Fruit fly (Drosophila melanogaster) whole organism, embryonic: ENCODE measurements around the gene CG44362.

ENCODE experiments used
- Antp ChIP-seq: fragments of 200-800 bp; sonication (Bioruptor generic); optimal IDR thresholded peaks from 3 replicates; lab custom pipeline; 2016; ENCODE audit warnings: missing biosample characterization, missing genetic modification characterization
- Atf6 ChIP-seq: fragments of 200-800 bp; sonication (Bioruptor generic); IDR thresholded peaks from 2 replicates; pipeline ENCODE4 v1.3.6; 2022; ENCODE audit warnings: missing biosample characterization, missing genetic modification characterization
- BEAF-32 ChIP-seq: fragments of 200-800 bp; sonication (Bioruptor generic); optimal IDR thresholded peaks from 3 replicates; lab custom pipeline; 2017; ENCODE audit warnings: missing biosample characterization, missing genetic modification characterization, mild to moderate bottlenecking, moderate library complexity, missing genetic modification reagents
- CG10209 ChIP-seq: fragments of 200-800 bp; sonication (Bioruptor generic); optimal IDR thresholded peaks from 3 replicates; lab custom pipeline; 2017; ENCODE audit warnings: missing biosample characterization, mild to moderate bottlenecking, missing genetic modification characterization, missing genetic modification reagents
- CG10959 ChIP-seq: fragments of 200-800 bp; sonication (Bioruptor generic); IDR thresholded peaks from 2 replicates; pipeline ENCODE4 v1.3.6; 2022; ENCODE audit warnings: missing biosample characterization, missing genetic modification characterization
- CG11398 ChIP-seq: fragments of 200-800 bp; sonication (Bioruptor generic); optimal IDR thresholded peaks from 2 replicates; lab custom pipeline; 2016; ENCODE audit warnings: missing biosample characterization, missing genetic modification characterization
- CG14050 ChIP-seq: fragments of 200-800 bp; sonication (Bioruptor generic); IDR thresholded peaks from 3 replicates; pipeline ENCODE4 v1.3.6; 2022; ENCODE audit warnings: missing biosample characterization, missing genetic modification characterization
- CG16779 ChIP-seq: fragments of 200-800 bp; sonication (Bioruptor generic); IDR thresholded peaks from 2 replicates; pipeline ENCODE4 v1.3.6; 2022; ENCODE audit warnings: missing biosample characterization, missing genetic modification characterization
- CG16863 ChIP-seq: fragments of 200-800 bp; sonication (Bioruptor generic); optimal IDR thresholded peaks from 3 replicates; lab custom pipeline; 2016; ENCODE audit warnings: missing biosample characterization, missing genetic modification characterization
- CG17612 ChIP-seq: fragments of 200-800 bp; sonication (Bioruptor generic); IDR thresholded peaks from 2 replicates; pipeline ENCODE4 v1.3.6; 2022; ENCODE audit warnings: missing biosample characterization, missing genetic modification characterization
- CG2202 ChIP-seq: fragments of 200-800 bp; sonication (Bioruptor generic); optimal IDR thresholded peaks from 2 replicates; lab custom pipeline; 2018; ENCODE audit warnings: missing biosample characterization, mild to moderate bottlenecking, missing genetic modification characterization
- CG3838 ChIP-seq: fragments of 200-800 bp; sonication (Bioruptor generic); optimal IDR thresholded peaks from 3 replicates; lab custom pipeline; 2016; ENCODE audit warnings: missing biosample characterization, missing genetic modification characterization
- CG5180 ChIP-seq: fragments of 200-800 bp; sonication (Bioruptor generic); optimal IDR thresholded peaks from 3 replicates; lab custom pipeline; 2017; ENCODE audit warnings: missing biosample characterization, missing genetic modification characterization, mild to moderate bottlenecking, moderate library complexity, missing genetic modification reagents
- CG6765 ChIP-seq: fragments of 200-800 bp; sonication (Bioruptor generic); optimal IDR thresholded peaks from 3 replicates; lab custom pipeline; 2017; ENCODE audit warnings: missing biosample characterization, mild to moderate bottlenecking, missing genetic modification characterization
- CG7556 ChIP-seq: fragments of 200-800 bp; sonication (Bioruptor generic); optimal IDR thresholded peaks from 2 replicates; lab custom pipeline; 2017; ENCODE audit warnings: missing biosample characterization, mild to moderate bottlenecking, missing genetic modification characterization
- CG7786 ChIP-seq: fragments of 200-800 bp; sonication (Bioruptor generic); optimal IDR thresholded peaks from 2 replicates; lab custom pipeline; 2016; ENCODE audit warnings: missing biosample characterization, missing genetic modification characterization
- CG7963 ChIP-seq: fragments of 200-800 bp; sonication (Bioruptor generic); IDR thresholded peaks from 3 replicates; pipeline ENCODE4 v1.3.6; 2022; ENCODE audit warnings: missing biosample characterization, missing genetic modification characterization; ENCODE audit not compliant: partially characterized antibody
- Chrac-16 ChIP-seq: fragments of 200-800 bp; sonication (Bioruptor generic); optimal IDR thresholded peaks from 3 replicates; lab custom pipeline; 2016; ENCODE audit warnings: missing biosample characterization, missing genetic modification characterization
- CrebB ChIP-seq: fragments of 200-800 bp; sonication (Bioruptor generic); optimal IDR thresholded peaks from 3 replicates; lab custom pipeline; 2018; ENCODE audit warnings: missing biosample characterization, mild to moderate bottlenecking, missing genetic modification characterization
- Eip74EF ChIP-seq, 2 experiments: fragments of 200-800 bp in 1 of 2; fragments of >200 bp in 1 of 2; sonication (Bioruptor generic) in 1 of 2; optimal IDR thresholded peaks; 2 replicates each; lab custom pipeline; 2017 to 2019; ENCODE audit warnings: missing biosample characterization in 2 of 2, missing genetic modification characterization in 2 of 2, mild to moderate bottlenecking in 1 of 2, moderate library complexity in 1 of 2
- Fer1 ChIP-seq: fragments of 200-800 bp; sonication (Bioruptor generic); optimal IDR thresholded peaks from 2 replicates; lab custom pipeline; 2017; ENCODE audit warnings: missing biosample characterization, mild to moderate bottlenecking, missing genetic modification characterization
- GATAe ChIP-seq: fragments of 200-800 bp; sonication (Bioruptor generic); conservative IDR thresholded peaks from 2 replicates; pipeline ENCODE4 v1.3.6; 2022; ENCODE audit warnings: missing biosample characterization, missing genetic modification characterization
- HLH3B ChIP-seq: fragments of 200-800 bp; sonication (Bioruptor generic); IDR thresholded peaks from 2 replicates; pipeline ENCODE4 v1.3.6; 2022; ENCODE audit warnings: missing biosample characterization, missing genetic modification characterization
- Hsf ChIP-seq: fragments of 200-800 bp; sonication (Bioruptor generic); optimal IDR thresholded peaks from 3 replicates; lab custom pipeline; 2016; ENCODE audit warnings: missing biosample characterization, missing genetic modification characterization
- MBD-R2 ChIP-seq: fragments of 200-800 bp; sonication (Bioruptor generic); IDR thresholded peaks from 2 replicates; pipeline ENCODE4 v1.3.6; 2022; ENCODE audit warnings: missing biosample characterization, missing genetic modification characterization
- Med ChIP-seq: fragments of 200-800 bp; sonication (Bioruptor generic); peaks from one replicate; lab custom pipeline; 2016; ENCODE audit warnings: missing biosample characterization, missing genetic modification characterization, mild to moderate bottlenecking, inconsistent platforms, moderate library complexity
- Meics ChIP-seq: fragments of 200-800 bp; sonication (Bioruptor generic); optimal IDR thresholded peaks from 2 replicates; lab custom pipeline; 2017; ENCODE audit warnings: missing biosample characterization, mild to moderate bottlenecking, missing genetic modification characterization
- Opbp ChIP-seq: fragments of 200-800 bp; sonication (Bioruptor generic); IDR thresholded peaks from 3 replicates; pipeline ENCODE4 v1.3.6; 2022; ENCODE audit warnings: missing biosample characterization, missing genetic modification characterization; ENCODE audit not compliant: partially characterized antibody
- Side ChIP-seq: fragments of 200-800 bp; sonication (Bioruptor generic); optimal IDR thresholded peaks from 2 replicates; lab custom pipeline; 2016; ENCODE audit warnings: missing biosample characterization, missing genetic modification characterization
- Tbp ChIP-seq: fragments of >200 bp; optimal IDR thresholded peaks from 2 replicates; lab custom pipeline; 2018; ENCODE audit warnings: missing biosample characterization, missing genetic modification characterization
- bigmax ChIP-seq: fragments of 200-800 bp; sonication (Bioruptor generic); optimal IDR thresholded peaks from 2 replicates; lab custom pipeline; 2018; ENCODE audit warnings: missing biosample characterization, mild to moderate bottlenecking, missing genetic modification characterization
- cad ChIP-seq: fragments of >200 bp; optimal IDR thresholded peaks from 2 replicates; lab custom pipeline; 2017; ENCODE audit warnings: missing biosample characterization, missing genetic modification characterization
- chif ChIP-seq, 2 experiments: fragments of 200-800 bp; sonication (Bioruptor generic); optimal IDR thresholded peaks; 3 replicates each; lab custom pipeline; 2016; ENCODE audit warnings: missing biosample characterization in 2 of 2, missing genetic modification characterization in 2 of 2
- dm ChIP-seq: fragments of 200-800 bp; sonication (Bioruptor generic); optimal IDR thresholded peaks from 3 replicates; lab custom pipeline; 2016; ENCODE audit warnings: missing biosample characterization, missing genetic modification characterization
- dmrt11E ChIP-seq: fragments of 200-800 bp; sonication (Bioruptor generic); optimal IDR thresholded peaks from 3 replicates; lab custom pipeline; 2018; ENCODE audit warnings: missing biosample characterization, mild to moderate bottlenecking, missing genetic modification characterization, moderate library complexity
- dpn ChIP-seq, 2 experiments: fragments of 200-800 bp; sonication (Bioruptor generic); optimal IDR thresholded peaks; 3 replicates each; lab custom pipeline; 2016; ENCODE audit warnings: missing biosample characterization in 2 of 2, missing genetic modification characterization in 2 of 2
- eyg ChIP-seq: fragments of 200-800 bp; sonication (Bioruptor generic); optimal IDR thresholded peaks from 3 replicates; lab custom pipeline; 2016; ENCODE audit warnings: missing biosample characterization, missing genetic modification characterization
- grau ChIP-seq: fragments of 200-800 bp; optimal IDR thresholded peaks from 3 replicates; lab custom pipeline; 2019; ENCODE audit warnings: missing biosample characterization, mild to moderate bottlenecking, missing genetic modification characterization, moderate library complexity
- gro ChIP-seq: fragments of 200-800 bp; sonication (Bioruptor generic); optimal IDR thresholded peaks from 2 replicates; lab custom pipeline; 2016; ENCODE audit warnings: missing biosample characterization, missing genetic modification characterization
- insv ChIP-seq, 2 experiments: fragments of 200-800 bp; sonication (Bioruptor generic); optimal IDR thresholded peaks; 3 replicates each; lab custom pipeline; 2016 to 2018; ENCODE audit warnings: missing biosample characterization in 2 of 2, missing genetic modification characterization in 2 of 2
- lbe ChIP-seq: fragments of 200-800 bp; sonication (Bioruptor generic); optimal IDR thresholded peaks from 2 replicates; lab custom pipeline; 2016; ENCODE audit warnings: missing biosample characterization, mild to moderate bottlenecking, missing genetic modification characterization
- lmd ChIP-seq: fragments of 200-800 bp; sonication (Bioruptor generic); IDR thresholded peaks from 2 replicates; pipeline ENCODE4 v1.3.6; 2022; ENCODE audit warnings: missing biosample characterization, missing genetic modification characterization
- prd ChIP-seq, 3 experiments: fragments of >200 bp in 2 of 3; fragments of 200-800 bp in 1 of 3; sonication (Bioruptor generic) in 1 of 3; optimal IDR thresholded peaks in 2 of 3; IDR thresholded peaks in 1 of 3; 2 replicates in 2 of 3; 3 replicates in 1 of 3; pipeline versions ENCODE4 v1.3.6 to Lab custom; 2017 to 2022; ENCODE audit warnings: missing biosample characterization in 1 of 3, missing genetic modification characterization in 1 of 3
- pum ChIP-seq: fragments of 200-800 bp; sonication (Bioruptor generic); optimal IDR thresholded peaks from 2 replicates; lab custom pipeline; 2016; ENCODE audit warnings: missing biosample characterization, missing genetic modification characterization
- repo ChIP-seq: fragments of 200-800 bp; sonication (Bioruptor generic); optimal IDR thresholded peaks from 2 replicates; lab custom pipeline; 2016; ENCODE audit warnings: missing biosample characterization, missing genetic modification characterization
- sim ChIP-seq: fragments of 200-800 bp; sonication (Bioruptor generic); IDR thresholded peaks from 2 replicates; pipeline ENCODE4 v1.3.6; 2022; ENCODE audit warnings: missing biosample characterization, missing genetic modification characterization
- slbo ChIP-seq: fragments of 200-800 bp; sonication (Bioruptor generic); IDR thresholded peaks from 2 replicates; pipeline ENCODE4 v1.3.6; 2022; ENCODE audit warnings: missing biosample characterization, missing genetic modification characterization
- slou ChIP-seq: fragments of 200-800 bp; sonication (Bioruptor generic); optimal IDR thresholded peaks from 3 replicates; lab custom pipeline; 2016; ENCODE audit warnings: missing biosample characterization, missing genetic modification characterization
- unc-4 ChIP-seq: fragments of 200-800 bp; sonication (Bioruptor generic); IDR thresholded peaks from 2 replicates; pipeline ENCODE4 v1.3.6; 2022; ENCODE audit warnings: missing biosample characterization, missing genetic modification characterization; ENCODE audit not compliant: partially characterized antibody
- vvl ChIP-seq: fragments of 200-800 bp; sonication (Bioruptor generic); IDR thresholded peaks from 2 replicates; pipeline ENCODE4 v1.3.6; 2022; ENCODE audit warnings: missing biosample characterization, missing genetic modification characterization

CG44362 gene

dm6 chr3L:11388964-11389625, 8.2 kb upstream of the CG44362 start (continued):
- TF ChIP-seq cad (GFP tag; lab: Kevin White, UChicago) (no peak), slou (GFP tag; lab: Kevin White, UChicago) (no peak), CG3838 (GFP tag; lab: Kevin White, UChicago) (no peak), Med (GFP tag; lab: Kevin White, UChicago) (peak; percentile 67), insv (GFP tag; optimal IDR thresholded peaks at IDR 0.05; lab: Kevin White, UChicago) (no peak), Side (GFP tag; lab: Kevin White, UChicago) (no peak), prd (optimal IDR thresholded peaks at IDR 0.05; lab: Kevin White, UChicago) (no peak), prd (GFP tag; IDR thresholded peaks at IDR 0.05; lab: Robert Waterston, UW) (peak; percentile 63), HLH3B (GFP tag; lab: Robert Waterston, UW) (no peak), Tbp (GFP tag; lab: Kevin White, UChicago) (no peak), unc-4 (no peak), slbo (GFP tag; lab: Robert Waterston, UW) (no peak), Meics (GFP tag; lab: Kevin White, UChicago) (no peak), CG17612 (GFP tag; lab: Robert Waterston, UW) (no peak), Hsf (GFP tag; lab: Kevin White, UChicago) (no peak), grau (peak; percentile 67), lbe (GFP tag; lab: Kevin White, UChicago) (peak; percentile 42), chif (GFP tag; optimal IDR thresholded peaks at IDR 0.05; lab: Kevin White, UChicago) (peak in 1 of 2 experiments; percentile 5), eyg (no peak), GATAe (GFP tag; lab: Robert Waterston, UW) (no peak), Eip74EF (GFP tag; optimal IDR thresholded peaks at IDR 0.05; lab: Kevin White, UChicago) (peak in 1 of 2 experiments; percentile 30), dmrt11E (tag; lab: Kevin White, UChicago) (peak; percentile 43), pum (GFP tag; lab: Kevin White, UChicago) (no peak), CG7963 (GFP tag; lab: Robert Waterston, UW) (no peak), CG5180 (GFP tag; lab: Kevin White, UChicago) (no peak), Opbp (no peak), MBD-R2 (no peak), Chrac-16 (no peak), CG7786 (no peak), CG16779 (GFP tag; lab: Robert Waterston, UW) (no peak), Atf6 (no peak), vvl (GFP tag; lab: Robert Waterston, UW) (no peak), Fer1 (GFP tag; lab: Kevin White, UChicago) (peak; percentile 52), bigmax (no peak), CG16863 (no peak), CG11398 (GFP tag; lab: Kevin White, UChicago) (no peak), lmd (peak; percentile 36; the same call in 1 of the 2 replicates), repo (GFP tag; lab: Kevin White, UChicago) (no peak), CG10209 (GFP tag; lab: Kevin White, UChicago) (no peak), CG7556 (GFP tag; lab: Kevin White, UChicago) (peak; percentile 67), BEAF-32 (GFP tag; lab: Kevin White, UChicago) (no peak), dm (GFP tag; lab: Kevin White, UChicago) (no peak), Antp (GFP tag; lab: Kevin White, UChicago) (no peak), CG10959 (GFP tag; lab: Robert Waterston, UW) (no peak), CG6765 (GFP tag; lab: Kevin White, UChicago) (no peak), CG14050 (peak; percentile 37; the same call in 2 of the 3 replicates), dpn (GFP tag; optimal IDR thresholded peaks at IDR 0.05; lab: Kevin White, UChicago) (peak in 1 of 2 experiments; percentile 46), gro (GFP tag; lab: Kevin White, UChicago) (no peak), CrebB (tag; lab: Kevin White, UChicago) (no peak), CG2202 (tag; lab: Kevin White, UChicago) (peak; percentile 18), sim (GFP tag; lab: Robert Waterston, UW) (no peak)
